Fruit fly (Drosophila melanogaster) whole organism, wandering third instar larva: ENCODE results near the gene DNAlig3.
A peak's percentile ranks its signal among the peaks of the same experiment; 100 is the strongest.

Experiments
- Abd-B ChIP-seq: fragments of >200 bp; optimal IDR thresholded peaks from 2 replicates; lab custom pipeline; 2017; ENCODE audit warnings: missing biosample characterization, missing genetic modification characterization
- CG32264 ChIP-seq: fragments of 200-800 bp; sonication (Bioruptor generic); optimal IDR thresholded peaks from 2 replicates; lab custom pipeline; 2016; ENCODE audit warnings: missing biosample characterization, missing genetic modification characterization
- CG9705 ChIP-seq: fragments of 200-800 bp; sonication (Bioruptor generic); optimal IDR thresholded peaks from 2 replicates; lab custom pipeline; 2018; ENCODE audit warnings: missing biosample characterization, mild to moderate bottlenecking, missing genetic modification characterization
- CrebA ChIP-seq: fragments of 200-800 bp; sonication (Bioruptor generic); optimal IDR thresholded peaks from 2 replicates; lab custom pipeline; 2016; ENCODE audit warnings: missing biosample characterization, mild to moderate bottlenecking, missing genetic modification characterization, borderline replicate concordance
- Dfd ChIP-seq: fragments of >200 bp; optimal IDR thresholded peaks from 2 replicates; lab custom pipeline; 2017; ENCODE audit warnings: missing biosample characterization, missing genetic modification characterization
- Dif ChIP-seq: fragments of 200-275, 200-300 bp; sonication (Bioruptor generic); optimal IDR thresholded peaks from 2 replicates; lab custom pipeline; 2018; ENCODE audit warnings: missing biosample characterization, missing genetic modification characterization; ENCODE audit not compliant: partially characterized antibody
- GATAd ChIP-seq: sonication (Bioruptor generic); optimal IDR thresholded peaks from 2 replicates; lab custom pipeline; 2016; ENCODE audit warnings: missing biosample characterization, missing genetic modification characterization
- HLH106 ChIP-seq: fragments of 200-800 bp; optimal IDR thresholded peaks from 3 replicates; lab custom pipeline; 2019; ENCODE audit warnings: missing biosample characterization, mild to moderate bottlenecking, missing genetic modification characterization, moderate library complexity
- Hnf4 ChIP-seq: fragments of 200-800 bp; sonication (Bioruptor generic); optimal IDR thresholded peaks from 2 replicates; lab custom pipeline; 2016; ENCODE audit warnings: missing biosample characterization, mild to moderate bottlenecking, missing genetic modification characterization
- Hr78 ChIP-seq: fragments of >200 bp; optimal IDR thresholded peaks from 2 replicates; lab custom pipeline; 2017; ENCODE audit warnings: missing biosample characterization, missing genetic modification characterization
- Hr83 ChIP-seq: fragments of 200-300 bp; sonication (Bioruptor generic); optimal IDR thresholded peaks from 2 replicates; lab custom pipeline; 2016; ENCODE audit warnings: missing biosample characterization, mild to moderate bottlenecking, missing genetic modification characterization, moderate library complexity; ENCODE audit not compliant: poor library complexity, severe bottlenecking
- Jra ChIP-seq: sonication (Bioruptor generic); optimal IDR thresholded peaks from 2 replicates; lab custom pipeline; 2016; ENCODE audit warnings: missing biosample characterization, missing genetic modification characterization
- Mio ChIP-seq: sonication (Bioruptor generic); optimal IDR thresholded peaks from 2 replicates; lab custom pipeline; 2016; ENCODE audit warnings: missing biosample characterization, missing genetic modification characterization
- Myc ChIP-seq: fragments of >200 bp; optimal IDR thresholded peaks from 2 replicates; lab custom pipeline; 2017
- N ChIP-seq: fragments of >200 bp; optimal IDR thresholded peaks from 2 replicates; lab custom pipeline; 2018; ENCODE audit warnings: missing biosample characterization, missing external identifiers, missing genetic modification characterization
- OdsH ChIP-seq: fragments of 200-800 bp; sonication (Bioruptor generic); optimal IDR thresholded peaks from 2 replicates; lab custom pipeline; 2016; ENCODE audit warnings: missing biosample characterization, mild to moderate bottlenecking, missing genetic modification characterization
- Rel ChIP-seq, 2 experiments: fragments of 200-800 bp; sonication (Bioruptor generic) in 1 of 2; optimal IDR thresholded peaks; 2 replicates in 1 of 2; 3 replicates in 1 of 2; lab custom pipeline; 2016 to 2019; ENCODE audit warnings: mild to moderate bottlenecking in 2 of 2, missing biosample characterization in 2 of 2, missing genetic modification characterization in 2 of 2, moderate library complexity in 1 of 2
- Sp1 ChIP-seq: fragments of 200-800 bp; sonication (Bioruptor generic); optimal IDR thresholded peaks from 3 replicates; lab custom pipeline; 2019; ENCODE audit warnings: missing biosample characterization, mild to moderate bottlenecking, missing genetic modification characterization, moderate library complexity
- Vsx2 ChIP-seq: fragments of 200-300, 225-300 bp; sonication (Bioruptor generic); optimal IDR thresholded peaks from 2 replicates; lab custom pipeline; 2018; ENCODE audit warnings: missing biosample characterization, missing genetic modification characterization; ENCODE audit not compliant: partially characterized antibody
- br ChIP-seq: fragments of 200-800 bp; sonication (Bioruptor generic); optimal IDR thresholded peaks from 2 replicates; lab custom pipeline; 2016; ENCODE audit warnings: missing biosample characterization, missing genetic modification characterization
- brk ChIP-seq: fragments of 200-800 bp; sonication (Bioruptor generic); optimal IDR thresholded peaks from 2 replicates; lab custom pipeline; 2016; ENCODE audit warnings: missing biosample characterization, mild to moderate bottlenecking, missing genetic modification characterization
- dl ChIP-seq, 2 experiments: fragments of 175-275, 200-275 bp in 1 of 2; fragments of 200-275 bp in 1 of 2; sonication (Bioruptor generic); optimal IDR thresholded peaks; lab custom pipeline; 2018; ENCODE audit warnings: mild to moderate bottlenecking in 2 of 2, missing biosample characterization in 2 of 2, missing genetic modification characterization in 2 of 2, moderate library complexity in 2 of 2; ENCODE audit not compliant: partially characterized antibody in 2 of 2, insufficient read depth in 1 of 2
- dsf ChIP-seq: sonication (Bioruptor generic); optimal IDR thresholded peaks from 2 replicates; lab custom pipeline; 2016; ENCODE audit warnings: missing biosample characterization, missing genetic modification characterization, borderline replicate concordance
- ey ChIP-seq: fragments of 200-800 bp; sonication (Bioruptor generic); optimal IDR thresholded peaks from 2 replicates; lab custom pipeline; 2016; ENCODE audit warnings: missing biosample characterization, missing genetic modification characterization
- foxo ChIP-seq, 2 experiments: fragments of 200-800 bp; sonication (Bioruptor generic); optimal IDR thresholded peaks; 2 replicates in 1 of 2; 3 replicates in 1 of 2; lab custom pipeline; 2016 to 2017; ENCODE audit warnings: missing biosample characterization in 2 of 2, missing genetic modification characterization in 2 of 2
- fru ChIP-seq: fragments of 200-800 bp; sonication (Bioruptor generic); optimal IDR thresholded peaks from 3 replicates; lab custom pipeline; 2016; ENCODE audit warnings: missing biosample characterization, mild to moderate bottlenecking, missing genetic modification characterization
- h ChIP-seq: fragments of 200-800 bp; sonication (Bioruptor generic); optimal IDR thresholded peaks from 3 replicates; lab custom pipeline; 2016; ENCODE audit warnings: missing biosample characterization, mild to moderate bottlenecking, missing genetic modification characterization
- jim ChIP-seq: fragments of 175-275, 200-325 bp; sonication (Bioruptor generic); optimal IDR thresholded peaks from 2 replicates; lab custom pipeline; 2016; ENCODE audit warnings: missing biosample characterization, mild to moderate bottlenecking, missing genetic modification characterization
- lola ChIP-seq: fragments of >200 bp; optimal IDR thresholded peaks from 2 replicates; lab custom pipeline; 2017; ENCODE audit warnings: missing biosample characterization, missing genetic modification characterization
- pan ChIP-seq: fragments of >200 bp; optimal IDR thresholded peaks from 2 replicates; lab custom pipeline; 2017
- psq ChIP-seq: fragments of 200-800 bp; sonication (Bioruptor generic); optimal IDR thresholded peaks from 3 replicates; lab custom pipeline; 2017; ENCODE audit warnings: missing biosample characterization, mild to moderate bottlenecking, missing genetic modification characterization, moderate library complexity
- rgr ChIP-seq: fragments of 200-800 bp; sonication (Bioruptor generic); optimal IDR thresholded peaks from 3 replicates; lab custom pipeline; 2016; ENCODE audit warnings: missing biosample characterization, mild to moderate bottlenecking, missing genetic modification characterization
- sage ChIP-seq: fragments of 200-800 bp; sonication (Bioruptor generic); optimal IDR thresholded peaks from 2 replicates; lab custom pipeline; 2016; ENCODE audit warnings: missing biosample characterization, mild to moderate bottlenecking, missing genetic modification characterization
- sv ChIP-seq: fragments of 200-800 bp; sonication (Bioruptor generic); optimal IDR thresholded peaks from 3 replicates; lab custom pipeline; 2016; ENCODE audit warnings: missing biosample characterization, missing genetic modification characterization
- tai ChIP-seq: sonication (Bioruptor generic); optimal IDR thresholded peaks from 2 replicates; lab custom pipeline; 2016; ENCODE audit warnings: missing biosample characterization, missing genetic modification characterization
- usp ChIP-seq: fragments of >200 bp; optimal IDR thresholded peaks from 2 replicates; lab custom pipeline; 2017; ENCODE audit warnings: missing biosample characterization, missing genetic modification characterization
- woc ChIP-seq: sonication (Bioruptor generic); optimal IDR thresholded peaks from 2 replicates; lab custom pipeline; 2016; ENCODE audit warnings: missing biosample characterization, mild to moderate bottlenecking, missing genetic modification characterization

Gene DNAlig3

dm6 chr3R:12439401-12440143 lies 37.9 kb upstream of the DNAlig3 start, which contains the start of gene Desat1:
Gene Desat1, plus strand, starts transcription at chr3R:12439600.
- TF ChIP-seq Hnf4 = no peak
- no peak for TF ChIP-seq N
- TF ChIP-seq foxo (GFP tag; optimal IDR thresholded peaks at IDR 0.05; lab: Kevin White, UChicago) = no peak
- TF ChIP-seq Jra (GFP tag; lab: Kevin White, UChicago) = peak; percentile 34
- TF ChIP-seq Rel (GFP tag; optimal IDR thresholded peaks at IDR 0.05; lab: Kevin White, UChicago) = no peak
- no peak for TF ChIP-seq Rel (tag; optimal IDR thresholded peaks at IDR 0.05; lab: Kevin White, UChicago)
- no peak for TF ChIP-seq dl (GFP tag; optimal IDR thresholded peaks at IDR 0.05; lab: Kevin White, UChicago; ENCODE audit: insufficient read depth in 1 of 2, partially characterized antibody in 2 of 2)
- TF ChIP-seq Vsx2 = no peak
- peak; percentile 32 for TF ChIP-seq woc (GFP tag; lab: Kevin White, UChicago)
- no peak for TF ChIP-seq psq
- no peak for TF ChIP-seq Myc
- TF ChIP-seq brk (GFP tag; lab: Kevin White, UChicago) = no peak
- TF ChIP-seq rgr (GFP tag; lab: Kevin White, UChicago) = no peak
- peak; percentile 34 for TF ChIP-seq dsf (GFP tag; lab: Kevin White, UChicago)
- no peak for TF ChIP-seq OdsH (GFP tag; lab: Kevin White, UChicago)

dm6 chr3R:12439039-12439400 lies 37.4 kb upstream of the DNAlig3 start, which contains the start of the genes CG17207 and CG46427:
Gene CG17207, minus strand, starts transcription at chr3R:12439139.
Gene CG46427, minus strand, starts transcription at chr3R:12439139.
- TF ChIP-seq Hnf4 (no peak), Hr83 (GFP tag; lab: Kevin White, UChicago) (no peak)

dm6 chr3R:12435948-12436347 lies 34.3 kb upstream of the DNAlig3 start, which contains the start of gene Desat2:
Gene Desat2, plus strand, starts transcription at chr3R:12436248.
- TF ChIP-seq Abd-B (GFP tag; lab: Kevin White, UChicago) (no peak), woc (GFP tag; lab: Kevin White, UChicago) (no peak)

- TF ChIP-seq lola (GFP tag; lab: Kevin White, UChicago) = no peak
- no peak for TF ChIP-seq sv
- no peak for TF ChIP-seq brk (GFP tag; lab: Kevin White, UChicago)
- peak; percentile 18 for TF ChIP-seq rgr (GFP tag; lab: Kevin White, UChicago)
- TF ChIP-seq Myc = peak; percentile 95
- peak; percentile 46 for TF ChIP-seq psq
- no peak for TF ChIP-seq fru (GFP tag; lab: Kevin White, UChicago)
- no peak for TF ChIP-seq Vsx2
- no peak for TF ChIP-seq usp (GFP tag; lab: Kevin White, UChicago)
- no peak for TF ChIP-seq CG32264 (GFP tag; lab: Kevin White, UChicago)
- no peak for TF ChIP-seq Abd-B (GFP tag; lab: Kevin White, UChicago)
- TF ChIP-seq Mio = no peak
- no peak for TF ChIP-seq Dif
- TF ChIP-seq woc (GFP tag; lab: Kevin White, UChicago) = no peak
- TF ChIP-seq Dfd (GFP tag; lab: Kevin White, UChicago) = no peak
- TF ChIP-seq jim (GFP tag; lab: Kevin White, UChicago) = no peak
- TF ChIP-seq HLH106 (tag; lab: Kevin White, UChicago) = peak; percentile 74
- no peak for TF ChIP-seq Hr78 (GFP tag; lab: Kevin White, UChicago)
- TF ChIP-seq h = no peak
- TF ChIP-seq foxo (GFP tag; optimal IDR thresholded peaks at IDR 0.05; lab: Kevin White, UChicago) = peak in 1 of 2 experiments; percentile 60
- no peak for TF ChIP-seq CrebA (GFP tag; lab: Kevin White, UChicago)
- TF ChIP-seq Rel (GFP tag; optimal IDR thresholded peaks at IDR 0.05; lab: Kevin White, UChicago) = no peak
- peak; percentile 70 for TF ChIP-seq Rel (tag; optimal IDR thresholded peaks at IDR 0.05; lab: Kevin White, UChicago)
- peak; percentile 56 for TF ChIP-seq CG9705
- TF ChIP-seq N = no peak
- no peak for TF ChIP-seq Hr83 (GFP tag; lab: Kevin White, UChicago)
- no peak for TF ChIP-seq GATAd
- TF ChIP-seq ey (GFP tag; lab: Kevin White, UChicago) = no peak
- no peak for TF ChIP-seq br
- peak; percentile 32 for TF ChIP-seq OdsH (GFP tag; lab: Kevin White, UChicago)
- TF ChIP-seq tai = no peak
- peak; percentile 68 for TF ChIP-seq Sp1 (GFP tag; lab: Kevin White, UChicago)
- no peak for TF ChIP-seq pan (lab: Kevin White, UChicago)
- TF ChIP-seq Jra (GFP tag; lab: Kevin White, UChicago) = no peak
- TF ChIP-seq sage (GFP tag; lab: Kevin White, UChicago) = no peak
- TF ChIP-seq Hnf4 = no peak
- no peak for TF ChIP-seq dl (GFP tag; optimal IDR thresholded peaks at IDR 0.05; lab: Kevin White, UChicago; ENCODE audit: insufficient read depth in 1 of 2, partially characterized antibody in 2 of 2)
Measured at dm6 chr3R:12433764-12434163, 32.1 kb upstream of the DNAlig3 start, which contains the start of the genes Aos1 and Srlp. Gene Aos1, minus strand, starts transcription at chr3R:12433822. Gene Srlp, plus strand, starts transcription at chr3R:12434098.
